Fruit fly (Drosophila melanogaster) S2 (cell line): ENCODE data around the gene Larp4B.

ENCODE experiments used
- CG8478 ChIP-seq: fragments of >200 bp; optimal IDR thresholded peaks from 2 replicates; lab custom pipeline; 2018
- CTCF ChIP-seq, 2 experiments: fragments of >200 bp; optimal IDR thresholded peaks; 2 replicates each; lab custom pipeline; 2018

The Larp4B gene

DNA sequence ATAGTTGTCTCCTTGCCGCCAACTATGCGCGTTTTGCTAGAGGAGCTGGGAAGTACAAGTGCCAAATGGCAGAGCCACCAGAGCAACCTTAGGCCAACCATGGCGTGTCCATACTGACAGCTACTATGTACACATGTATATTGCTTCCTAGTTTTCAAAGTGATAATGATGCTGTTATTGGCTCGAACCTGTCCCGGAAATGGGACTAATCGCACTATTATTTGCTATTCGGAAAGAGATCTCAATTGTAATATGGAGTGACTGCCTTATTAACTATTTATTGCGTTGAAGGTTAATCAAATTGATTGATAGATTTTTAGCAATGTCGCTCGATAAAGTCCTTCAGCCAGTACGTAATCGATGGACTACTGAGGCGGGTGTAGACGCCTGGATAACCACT lies 20.3 kb upstream of the Larp4B start, which contains the start of gene CG33159:
Gene CG33159, minus strand, starts transcription at position 101 of the 400 bp plus-strand sequence.
- no peak for TF ChIP-seq CG8478 (lab: Kevin White, UChicago)
- TF ChIP-seq CTCF (optimal IDR thresholded peaks at IDR 0.05; lab: Kevin White, UChicago), result no peak

DNA sequence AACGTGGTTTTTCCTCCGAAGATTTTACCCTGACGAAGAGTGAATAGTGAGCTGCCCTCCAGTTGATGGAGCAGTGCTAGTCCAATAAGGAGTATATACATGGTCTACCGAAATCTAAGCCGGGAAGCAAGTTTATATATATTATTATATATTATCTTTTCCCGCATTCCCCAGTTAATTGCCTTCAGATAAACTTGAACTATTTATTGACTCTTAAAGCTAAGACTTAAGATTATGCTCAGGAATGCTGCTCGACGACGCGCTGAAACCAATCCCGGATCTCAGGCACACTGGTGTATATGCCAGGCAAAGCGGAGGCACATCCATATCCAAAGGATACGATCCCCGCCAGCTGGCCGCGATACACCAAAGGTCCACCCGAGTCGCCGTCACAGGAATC lies 19.3 kb upstream of the Larp4B start, which contains the start of gene CG32277:
Gene CG32277, minus strand, starts transcription at position 101 of the 400 bp plus-strand sequence.
- TF ChIP-seq CG8478 (lab: Kevin White, UChicago) (no peak), CTCF (optimal IDR thresholded peaks at IDR 0.05; lab: Kevin White, UChicago) (no peak)

DNA sequence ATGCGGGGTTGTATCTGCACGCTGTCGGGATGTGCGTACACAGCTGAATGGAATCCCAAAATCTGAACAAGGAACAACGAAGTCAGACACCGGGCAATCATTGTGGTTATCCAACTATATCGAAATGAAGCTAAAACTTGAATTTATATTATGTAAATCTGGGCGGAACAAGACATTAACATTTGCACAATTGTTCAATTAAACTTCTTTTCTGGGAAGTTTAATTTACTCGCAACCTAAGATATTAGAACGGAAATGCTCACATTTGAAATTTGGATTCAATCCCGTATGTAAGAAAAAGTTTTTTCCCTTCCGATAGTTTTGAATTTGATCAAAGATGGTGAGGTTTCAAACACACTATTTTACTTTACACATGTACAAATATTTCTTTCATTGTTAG lies 18.4 kb upstream of the Larp4B start, which contains the start of gene CG33160:
Gene CG33160, minus strand, starts transcription at position 101 of the 400 bp plus-strand sequence.
- TF ChIP-seq CTCF (optimal IDR thresholded peaks at IDR 0.05; lab: Kevin White, UChicago) (no peak), CG8478 (lab: Kevin White, UChicago) (no peak)

DNA sequence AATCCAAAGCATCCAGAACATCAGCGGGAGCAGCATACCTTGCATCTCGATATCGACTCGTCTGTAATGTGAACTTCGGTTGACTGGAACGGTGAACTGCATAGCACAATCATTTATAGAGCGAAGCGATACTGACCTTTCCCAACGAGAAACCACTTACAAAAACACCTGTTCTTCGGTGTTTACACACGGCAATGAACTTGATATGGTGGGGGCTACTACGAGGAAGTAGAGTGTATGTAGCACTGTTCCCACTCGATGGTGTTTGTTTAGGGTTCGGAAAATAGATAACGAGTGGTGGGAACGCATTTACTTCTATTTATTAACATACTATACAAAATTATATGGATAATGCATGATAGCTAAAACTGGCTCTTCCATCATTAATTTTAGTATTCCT lies 15.7 kb upstream of the Larp4B start, which contains the start of the genes CG32269 and CG32270:
Gene CG32269, minus strand, starts transcription at position 91 of the 400 bp plus-strand sequence.
Gene CG32270, minus strand, starts transcription at position 91 of the 400 bp plus-strand sequence.
- TF ChIP-seq CG8478 (lab: Kevin White, UChicago), result no peak
- TF ChIP-seq CTCF (optimal IDR thresholded peaks at IDR 0.05; lab: Kevin White, UChicago), result no peak

DNA sequence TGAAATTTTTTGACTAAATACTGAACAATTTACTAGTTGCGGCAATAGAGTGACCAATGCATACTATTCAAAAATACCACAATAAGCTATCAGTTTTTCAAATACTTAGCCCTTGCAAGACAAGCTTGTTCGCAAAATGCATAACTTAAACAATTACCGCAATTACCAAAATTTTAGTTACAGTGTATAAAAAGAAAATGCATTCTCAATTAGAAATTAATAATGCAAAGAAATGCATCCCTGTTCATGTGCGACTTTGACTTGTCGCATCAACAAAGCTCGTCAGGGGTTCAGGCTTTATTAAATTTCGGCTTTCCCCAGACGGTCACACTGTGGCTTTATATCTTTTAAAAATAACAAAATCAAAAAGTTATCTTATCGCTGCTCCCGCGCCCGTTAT lies 5.8 kb upstream of the Larp4B start, which contains the start of the genes hob and nSMase:
Gene hob, minus strand, starts transcription at position 62 of the 400 bp plus-strand sequence.
Gene nSMase, plus strand, starts transcription at position 298 of the 400 bp plus-strand sequence.
- TF ChIP-seq CG8478 (lab: Kevin White, UChicago), result no peak
- TF ChIP-seq CTCF (optimal IDR thresholded peaks at IDR 0.05; lab: Kevin White, UChicago), result no peak

DNA sequence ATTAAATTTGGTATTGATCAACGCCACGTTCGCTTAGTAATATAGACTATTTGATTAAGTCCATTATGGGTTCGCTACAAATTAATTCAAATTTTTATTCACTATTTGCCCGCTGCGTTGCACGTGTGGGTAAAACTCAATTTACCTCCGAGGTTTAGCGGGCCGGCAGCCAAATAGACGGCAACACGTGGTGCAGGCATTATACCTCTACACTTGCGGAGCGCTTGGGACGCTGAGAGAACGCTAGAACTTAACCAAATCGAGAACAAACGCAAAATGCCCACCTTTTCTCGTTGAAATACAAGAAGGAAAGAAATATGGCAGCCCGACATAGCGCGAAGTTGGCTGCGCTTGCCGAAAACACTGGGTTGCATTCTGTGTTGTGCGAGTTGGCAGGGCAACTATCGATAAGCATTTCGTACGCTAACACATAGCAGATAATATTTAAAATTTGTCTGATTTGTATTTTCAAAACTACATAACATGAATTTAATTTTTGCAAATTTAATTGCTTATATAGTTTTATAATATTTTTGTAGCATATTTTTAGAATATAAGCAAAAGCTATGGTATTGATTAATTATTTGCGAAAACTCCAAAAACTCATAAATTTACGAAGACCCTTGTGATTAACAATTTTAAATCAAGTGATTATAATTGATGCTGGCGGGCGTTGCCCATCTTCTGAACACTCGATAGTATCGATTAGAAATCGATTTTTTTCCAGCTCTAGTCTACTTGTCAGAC lies 1.8 kb upstream of the Larp4B start, which contains the start of the genes RpL28 and eIF1:
Gene RpL28, minus strand, starts transcription at position 318 of the 747 bp plus-strand sequence.
Gene eIF1, plus strand, starts transcription at position 699 of the 747 bp plus-strand sequence.
- TF ChIP-seq CG8478 (lab: Kevin White, UChicago) (no peak), CTCF (optimal IDR thresholded peaks at IDR 0.05; lab: Kevin White, UChicago) (no peak)

DNA sequence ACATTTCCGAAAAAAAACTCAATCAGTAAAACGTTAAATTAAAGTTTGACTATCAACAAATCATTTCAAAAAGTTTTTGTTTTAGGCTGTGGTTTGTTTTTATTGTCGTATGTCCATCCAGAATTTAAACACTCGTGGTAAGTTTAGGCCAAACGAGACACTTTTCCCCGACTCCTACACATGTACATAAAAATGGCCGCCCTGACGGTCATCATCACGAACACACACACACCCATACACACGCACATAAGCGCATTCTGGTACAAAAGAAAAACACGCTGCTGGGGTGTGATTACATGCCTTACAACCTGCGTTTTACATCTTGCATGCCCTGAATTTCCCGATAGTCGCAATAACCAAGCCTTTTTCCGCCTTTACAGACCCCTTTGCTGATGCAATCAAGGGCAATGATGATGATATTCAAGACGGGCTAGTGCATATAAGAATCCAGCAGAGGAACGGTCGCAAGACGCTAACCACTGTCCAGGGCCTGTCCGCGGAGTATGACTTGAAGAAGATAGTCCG lies 1.2 kb upstream of the Larp4B start:
- TF ChIP-seq CG8478 (lab: Kevin White, UChicago) (no peak), CTCF (optimal IDR thresholded peaks at IDR 0.05; lab: Kevin White, UChicago) (no peak)

DNA sequence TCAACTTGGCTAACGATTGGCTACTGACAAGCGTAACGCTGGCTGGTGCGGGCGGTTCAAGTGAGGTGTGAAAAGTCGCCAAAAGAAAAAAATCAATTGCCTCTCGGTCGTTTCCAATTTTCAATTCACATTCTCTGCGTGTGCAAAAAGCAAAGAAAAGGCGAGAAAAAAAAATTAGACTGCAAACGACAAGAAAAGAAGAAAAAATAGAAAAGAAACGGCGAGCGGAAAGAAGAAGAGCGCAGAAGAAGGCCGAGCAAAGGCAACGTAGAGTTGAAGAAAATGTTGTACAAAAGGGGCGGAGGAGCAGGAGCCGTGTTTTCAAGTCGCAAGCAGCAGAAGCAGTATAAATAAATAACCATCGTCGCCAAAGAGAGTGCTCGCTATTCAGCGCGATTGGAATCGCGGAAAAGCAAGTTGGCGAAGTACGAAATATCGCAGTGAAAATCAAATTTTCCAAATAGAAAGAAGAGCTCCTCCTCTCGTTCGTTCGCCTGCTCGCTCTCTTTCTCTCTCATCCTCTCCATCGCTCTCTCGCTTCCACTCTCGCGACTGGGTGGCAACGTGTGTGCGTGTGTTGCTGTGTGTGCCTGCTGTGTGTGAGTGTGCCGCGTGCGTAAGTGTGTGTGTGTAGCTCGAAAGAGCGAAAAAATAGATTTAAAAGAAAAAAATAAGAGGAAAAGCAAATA lies 1.3 kb downstream of the Larp4B start:
- no peak for TF ChIP-seq CG8478 (lab: Kevin White, UChicago)
- no peak for TF ChIP-seq CTCF (optimal IDR thresholded peaks at IDR 0.05; lab: Kevin White, UChicago)

DNA sequence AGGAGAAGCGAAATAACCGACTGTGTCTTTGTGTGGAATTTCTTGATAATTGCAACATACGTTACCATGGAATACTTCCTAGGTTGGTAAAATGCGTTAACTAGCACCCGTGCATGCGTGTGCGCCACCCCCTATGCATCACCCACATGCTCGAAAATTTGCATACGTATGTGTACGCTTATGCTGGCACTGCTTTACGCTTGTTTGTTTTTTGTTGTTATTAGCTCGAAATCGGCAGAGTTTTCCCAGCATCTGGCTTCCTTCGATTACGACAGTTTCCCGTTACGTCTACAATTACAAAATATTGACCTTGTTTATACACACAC lies 1.8 kb downstream of the Larp4B start:
- TF ChIP-seq CG8478 (lab: Kevin White, UChicago) (no peak), CTCF (optimal IDR thresholded peaks at IDR 0.05; lab: Kevin White, UChicago) (no peak)

DNA sequence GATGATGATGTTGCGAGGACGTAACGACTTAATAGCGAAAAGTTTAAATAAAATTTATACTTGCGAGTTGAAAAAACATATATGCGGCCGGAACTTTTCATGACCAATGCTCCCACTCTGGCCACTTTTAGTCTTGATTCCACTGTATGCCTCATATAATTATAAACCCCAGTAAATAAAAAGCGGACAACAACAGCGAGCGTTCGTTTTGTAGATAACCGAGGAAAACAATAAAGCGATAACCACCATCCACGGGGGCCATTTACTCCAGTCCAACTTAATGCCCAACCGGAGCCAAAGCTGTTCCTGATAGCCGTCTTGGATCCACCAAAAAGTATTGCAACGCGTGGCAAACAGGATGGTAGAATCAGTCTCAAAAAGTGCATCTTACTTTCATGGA lies 11.7 kb downstream of the Larp4B start:
- TF ChIP-seq CTCF (optimal IDR thresholded peaks at IDR 0.05; lab: Kevin White, UChicago) (no peak), CG8478 (lab: Kevin White, UChicago) (no peak)

DNA sequence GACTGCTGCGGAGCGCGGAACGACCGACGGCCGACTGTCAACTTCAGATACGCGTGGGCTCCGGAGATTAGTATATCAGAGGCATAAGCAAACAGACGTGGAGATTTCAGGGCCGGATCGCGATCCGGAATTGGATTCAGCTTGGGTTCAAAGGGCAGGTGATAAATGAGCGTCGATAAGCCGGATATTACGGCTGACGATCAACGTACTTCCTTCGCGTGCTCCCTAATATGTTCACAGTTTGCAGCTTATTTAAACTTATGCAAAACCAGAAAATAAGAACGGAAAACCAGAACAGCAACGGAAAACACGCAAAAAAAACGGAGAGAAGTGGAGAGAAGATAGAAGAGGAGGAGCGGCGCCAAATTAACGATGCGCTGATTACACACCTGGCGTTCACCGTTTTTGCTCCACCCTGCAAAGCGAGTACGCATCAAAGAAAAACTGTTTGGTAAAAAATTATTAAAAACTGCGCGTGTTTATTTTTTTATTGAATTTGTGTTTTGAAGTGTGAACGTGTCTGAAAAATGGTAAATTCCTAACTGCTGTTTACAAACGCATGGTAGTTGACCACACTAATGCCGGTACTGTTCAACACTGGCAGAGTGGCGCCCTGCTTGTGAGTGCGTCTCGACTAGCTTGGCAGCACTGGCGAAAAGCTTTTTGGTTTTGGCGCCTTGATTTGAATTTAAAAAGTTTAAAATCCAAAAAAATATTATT lies 14.6 kb downstream of the Larp4B start, which contains the start of gene CG17746:
Gene CG17746, minus strand, starts transcription at position 546 of the 720 bp plus-strand sequence.
- no peak for TF ChIP-seq CG8478 (lab: Kevin White, UChicago)
- TF ChIP-seq CTCF (optimal IDR thresholded peaks at IDR 0.05; lab: Kevin White, UChicago), result peak; percentile 40 to 65

DNA sequence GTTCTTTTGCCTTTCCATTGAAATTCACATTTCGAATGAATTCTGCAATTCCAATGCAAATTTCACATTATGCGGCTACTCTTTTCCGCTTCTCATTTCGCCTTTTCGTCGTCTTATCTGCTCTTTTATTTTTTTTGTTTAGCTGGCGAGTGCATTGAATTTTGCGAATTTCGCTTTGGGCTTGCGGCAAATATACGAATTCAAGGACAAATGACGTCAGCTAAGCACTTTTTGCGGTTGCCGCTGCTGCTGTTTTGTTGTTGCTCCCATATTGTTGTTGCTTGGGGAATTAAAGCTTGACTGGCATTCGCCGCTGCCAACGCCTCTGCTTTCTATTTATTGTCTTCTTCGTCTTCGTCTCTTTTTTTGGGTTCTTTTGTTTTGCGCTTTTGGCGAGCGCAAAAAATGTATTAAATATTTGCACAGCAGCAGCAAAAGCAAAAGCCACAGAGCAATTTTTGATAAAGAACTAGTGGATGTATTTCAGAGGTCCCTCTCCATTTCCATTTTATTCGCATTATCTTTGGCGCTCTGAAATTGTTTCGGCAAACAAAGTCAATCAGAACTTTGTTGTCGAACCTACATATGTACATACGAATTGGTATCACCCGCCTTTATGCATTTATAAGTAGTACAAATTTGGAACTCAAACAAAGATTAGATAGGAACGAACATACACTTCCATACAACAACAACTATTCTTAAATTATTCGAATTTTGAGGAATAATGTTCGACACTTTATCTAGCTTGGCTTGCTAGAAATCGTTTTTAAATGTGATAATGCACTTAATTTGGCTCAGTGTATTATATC lies 15.4 kb downstream of the Larp4B start:
- TF ChIP-seq CTCF (optimal IDR thresholded peaks at IDR 0.05; lab: Kevin White, UChicago) (no peak), CG8478 (lab: Kevin White, UChicago) (no peak)
